Fruit fly (Drosophila melanogaster) whole organism, embryonic: ENCODE measurements around the gene L2HGDH.

ENCODE experiments used
- Atf6 ChIP-seq: fragments of 200-800 bp; sonication (Bioruptor generic); IDR thresholded peaks from 2 replicates; pipeline ENCODE4 v1.3.6; 2022; ENCODE audit warnings: missing biosample characterization, missing genetic modification characterization
- Bdp1 ChIP-seq: fragments of 200-800 bp; sonication (Bioruptor generic); optimal IDR thresholded peaks from 3 replicates; lab custom pipeline; 2016; ENCODE audit warnings: missing biosample characterization, missing genetic modification characterization
- CG10321 ChIP-seq: fragments of 200-800 bp; sonication (Bioruptor generic); IDR thresholded peaks from 2 replicates; pipeline ENCODE4 v1.3.6; 2022; ENCODE audit warnings: missing biosample characterization, missing genetic modification characterization
- CG10959 ChIP-seq: fragments of 200-800 bp; sonication (Bioruptor generic); IDR thresholded peaks from 2 replicates; pipeline ENCODE4 v1.3.6; 2022; ENCODE audit warnings: missing biosample characterization, missing genetic modification characterization
- CG12391 ChIP-seq: fragments of 200-800 bp; sonication (Bioruptor generic); optimal IDR thresholded peaks from 3 replicates; lab custom pipeline; 2018; ENCODE audit warnings: missing biosample characterization, mild to moderate bottlenecking, missing genetic modification characterization, moderate library complexity
- CG12942 ChIP-seq: fragments of 200-800 bp; sonication (Bioruptor generic); optimal IDR thresholded peaks from 3 replicates; lab custom pipeline; 2016; ENCODE audit warnings: missing biosample characterization, missing genetic modification characterization
- CG15479 ChIP-seq: fragments of 200-800 bp; sonication (Bioruptor generic); optimal IDR thresholded peaks from 3 replicates; lab custom pipeline; 2019; ENCODE audit warnings: missing biosample characterization, mild to moderate bottlenecking, missing genetic modification characterization, moderate library complexity
- CG15514 ChIP-seq: fragments of 200-800 bp; sonication (Bioruptor generic); optimal IDR thresholded peaks from 3 replicates; lab custom pipeline; 2017; ENCODE audit warnings: missing biosample characterization, missing genetic modification characterization, mild to moderate bottlenecking, moderate library complexity, missing genetic modification reagents
- CG1602 ChIP-seq: fragments of 200-800 bp; sonication (Bioruptor generic); optimal IDR thresholded peaks from 3 replicates; lab custom pipeline; 2016; ENCODE audit warnings: missing biosample characterization, missing genetic modification characterization
- CG16813 ChIP-seq: fragments of 200-800 bp; sonication (Bioruptor generic); IDR thresholded peaks from 3 replicates; pipeline ENCODE4 v1.3.6; 2022; ENCODE audit warnings: missing biosample characterization, missing genetic modification characterization; ENCODE audit not compliant: partially characterized antibody
- CG16863 ChIP-seq: fragments of 200-800 bp; sonication (Bioruptor generic); optimal IDR thresholded peaks from 3 replicates; lab custom pipeline; 2016; ENCODE audit warnings: missing biosample characterization, missing genetic modification characterization
- CG17361 ChIP-seq: fragments of 200-800 bp; sonication (Bioruptor generic); IDR thresholded peaks from 3 replicates; pipeline ENCODE4 v1.3.6; 2022; ENCODE audit warnings: missing biosample characterization, missing genetic modification characterization
- CG17829 ChIP-seq: fragments of 200-800 bp; optimal IDR thresholded peaks from 2 replicates; lab custom pipeline; 2019; ENCODE audit warnings: missing biosample characterization, mild to moderate bottlenecking, missing genetic modification characterization, moderate library complexity
- CG18011 ChIP-seq: fragments of 200-800 bp; sonication (Bioruptor generic); optimal IDR thresholded peaks from 2 replicates; lab custom pipeline; 2017; ENCODE audit warnings: missing biosample characterization, missing genetic modification characterization, mild to moderate bottlenecking, moderate library complexity, missing genotype
- CG31224 ChIP-seq: fragments of 200-800 bp; sonication (Bioruptor generic); IDR thresholded peaks from 2 replicates; pipeline ENCODE4 v1.3.6; 2022; ENCODE audit warnings: missing biosample characterization, missing genetic modification characterization
- CG34422 ChIP-seq: fragments of 200-800 bp; sonication (Bioruptor generic); IDR thresholded peaks from 3 replicates; pipeline ENCODE4 v1.3.6; 2022; ENCODE audit warnings: missing biosample characterization, missing genetic modification characterization
- CG3838 ChIP-seq: fragments of 200-800 bp; sonication (Bioruptor generic); optimal IDR thresholded peaks from 3 replicates; lab custom pipeline; 2016; ENCODE audit warnings: missing biosample characterization, missing genetic modification characterization
- CG42726 ChIP-seq: fragments of 200-800 bp; sonication (Bioruptor generic); IDR thresholded peaks from 2 replicates; pipeline ENCODE4 v1.3.6; 2022; ENCODE audit warnings: missing biosample characterization, missing genetic modification characterization; ENCODE audit not compliant: partially characterized antibody
- CG4282 ChIP-seq: fragments of 200-800 bp; sonication (Bioruptor generic); optimal IDR thresholded peaks from 2 replicates; lab custom pipeline; 2016; ENCODE audit warnings: missing biosample characterization, missing genetic modification characterization
- CG7745 ChIP-seq: fragments of 200-800 bp; sonication (Bioruptor generic); optimal IDR thresholded peaks from 2 replicates; lab custom pipeline; 2018; ENCODE audit warnings: missing biosample characterization, mild to moderate bottlenecking, missing genetic modification characterization, moderate library complexity
- CG8290 ChIP-seq, 3 experiments: fragments of 200-800 bp; sonication (Bioruptor generic); optimal IDR thresholded peaks; 2 replicates each; lab custom pipeline; 2016 to 2019; ENCODE audit warnings: missing biosample characterization in 3 of 3, missing genetic modification characterization in 3 of 3, mild to moderate bottlenecking in 2 of 3, moderate library complexity in 1 of 3
- CG8388 ChIP-seq: fragments of 200-800 bp; sonication (Bioruptor generic); optimal IDR thresholded peaks from 2 replicates; lab custom pipeline; 2019; ENCODE audit warnings: missing biosample characterization, mild to moderate bottlenecking, missing genetic modification characterization, moderate library complexity
- CHES-1-like ChIP-seq: fragments of 200-800 bp; sonication (Bioruptor generic); optimal IDR thresholded peaks from 2 replicates; lab custom pipeline; 2016; ENCODE audit warnings: missing biosample characterization, missing genetic modification characterization
- CoRest ChIP-seq: fragments of 200-800 bp; sonication (Bioruptor generic); optimal IDR thresholded peaks from 3 replicates; lab custom pipeline; 2018; ENCODE audit warnings: missing biosample characterization, mild to moderate bottlenecking, missing genetic modification characterization, moderate library complexity
- Dad ChIP-seq: fragments of 200-800 bp; sonication (Bioruptor generic); optimal IDR thresholded peaks from 3 replicates; lab custom pipeline; 2016; ENCODE audit warnings: missing biosample characterization, missing genetic modification characterization
- E2f1 ChIP-seq: fragments of 200-800 bp; sonication (Bioruptor generic); IDR thresholded peaks from 2 replicates; pipeline ENCODE4 v1.3.6; 2022; ENCODE audit warnings: missing biosample characterization, missing genetic modification characterization
- E2f2 ChIP-seq: fragments of 200-800 bp; sonication (Bioruptor generic); IDR thresholded peaks from 2 replicates; pipeline ENCODE4 v1.3.6; 2022; ENCODE audit warnings: missing biosample characterization, missing genetic modification characterization
- Hey ChIP-seq: fragments of 200-800 bp; sonication (Bioruptor generic); optimal IDR thresholded peaks from 3 replicates; lab custom pipeline; 2018; ENCODE audit warnings: missing biosample characterization, mild to moderate bottlenecking, missing genetic modification characterization
- Hmx ChIP-seq: fragments of 200-800 bp; sonication (Bioruptor generic); optimal IDR thresholded peaks from 2 replicates; lab custom pipeline; 2016; ENCODE audit warnings: missing biosample characterization, missing genetic modification characterization
- Nf-YA ChIP-seq: fragments of 200-800 bp; sonication (Bioruptor generic); IDR thresholded peaks from 2 replicates; pipeline ENCODE4 v1.3.6; 2022; ENCODE audit warnings: missing biosample characterization, missing genetic modification characterization
- Nf-YC ChIP-seq: fragments of 200-800 bp; optimal IDR thresholded peaks from 3 replicates; lab custom pipeline; 2019; ENCODE audit warnings: missing biosample characterization, mild to moderate bottlenecking, missing genetic modification characterization, moderate library complexity
- Sin3A ChIP-seq: fragments of >200 bp; optimal IDR thresholded peaks from 2 replicates; lab custom pipeline; 2018
- ap ChIP-seq: fragments of 200-800 bp; sonication (Bioruptor generic); IDR thresholded peaks from 2 replicates; pipeline ENCODE4 v1.3.6; 2022; ENCODE audit warnings: missing biosample characterization, missing genetic modification characterization
- ase ChIP-seq: fragments of 200-800 bp; sonication (Bioruptor generic); IDR thresholded peaks from 3 replicates; pipeline ENCODE4 v1.3.6; 2022; ENCODE audit warnings: missing biosample characterization, missing genetic modification characterization
- corto ChIP-seq: fragments of 200-800 bp; sonication (Bioruptor generic); optimal IDR thresholded peaks from 2 replicates; lab custom pipeline; 2016; ENCODE audit warnings: missing biosample characterization, mild to moderate bottlenecking, missing genetic modification characterization, moderate library complexity
- dimm ChIP-seq: fragments of 200-800 bp; sonication (Bioruptor generic); IDR thresholded peaks from 2 replicates; pipeline ENCODE4 v1.3.6; 2022; ENCODE audit warnings: missing biosample characterization, missing genetic modification characterization
- disco-r ChIP-seq: fragments of 200-800 bp; sonication (Bioruptor generic); optimal IDR thresholded peaks from 2 replicates; lab custom pipeline; 2016; ENCODE audit warnings: missing biosample characterization, missing genetic modification characterization
- eyg ChIP-seq: fragments of 200-800 bp; sonication (Bioruptor generic); optimal IDR thresholded peaks from 3 replicates; lab custom pipeline; 2016; ENCODE audit warnings: missing biosample characterization, missing genetic modification characterization
- gcm2 ChIP-seq: fragments of 200-800 bp; sonication (Bioruptor generic); optimal IDR thresholded peaks from 2 replicates; lab custom pipeline; 2016; ENCODE audit warnings: missing biosample characterization, missing genetic modification characterization
- h ChIP-seq: fragments of >200 bp; optimal IDR thresholded peaks from 2 replicates; lab custom pipeline; 2017
- ind ChIP-seq: fragments of 200-800 bp; sonication (Bioruptor generic); optimal IDR thresholded peaks from 3 replicates; lab custom pipeline; 2016; ENCODE audit warnings: missing biosample characterization, missing genetic modification characterization
- insv ChIP-seq, 2 experiments: fragments of 200-800 bp; sonication (Bioruptor generic); optimal IDR thresholded peaks; 3 replicates each; lab custom pipeline; 2016 to 2018; ENCODE audit warnings: missing biosample characterization in 2 of 2, missing genetic modification characterization in 2 of 2
- jumu ChIP-seq: fragments of 200-800 bp; sonication (Bioruptor generic); optimal IDR thresholded peaks from 3 replicates; lab custom pipeline; 2016; ENCODE audit warnings: missing biosample characterization, missing genetic modification characterization
- nerfin-2 ChIP-seq: fragments of 200-800 bp; sonication (Bioruptor generic); IDR thresholded peaks from 2 replicates; pipeline ENCODE4 v1.3.6; 2022; ENCODE audit warnings: missing biosample characterization, missing genetic modification characterization; ENCODE audit not compliant: partially characterized antibody
- p53 ChIP-seq: fragments of 200-800 bp; sonication (Bioruptor generic); optimal IDR thresholded peaks from 2 replicates; lab custom pipeline; 2016; ENCODE audit warnings: missing biosample characterization, missing genetic modification characterization
- pros ChIP-seq: fragments of 200-800 bp; sonication (Bioruptor generic); optimal IDR thresholded peaks from 3 replicates; lab custom pipeline; 2019; ENCODE audit warnings: missing biosample characterization, mild to moderate bottlenecking, missing genetic modification characterization, moderate library complexity
- ranshi ChIP-seq: fragments of 200-800 bp; sonication (Bioruptor generic); IDR thresholded peaks from 2 replicates; pipeline ENCODE4 v1.3.6; 2022; ENCODE audit warnings: missing biosample characterization, missing genetic modification characterization
- repo ChIP-seq: fragments of 200-800 bp; sonication (Bioruptor generic); optimal IDR thresholded peaks from 2 replicates; lab custom pipeline; 2016; ENCODE audit warnings: missing biosample characterization, missing genetic modification characterization
- rib ChIP-seq: fragments of 200-800 bp; sonication (Bioruptor generic); IDR thresholded peaks from 2 replicates; pipeline ENCODE4 v1.3.6; 2022; ENCODE audit warnings: missing biosample characterization, missing genetic modification characterization
- row ChIP-seq: fragments of 200-800 bp; sonication (Bioruptor generic); IDR thresholded peaks from 3 replicates; pipeline ENCODE4 v1.3.6; 2022; ENCODE audit warnings: missing biosample characterization, missing genetic modification characterization
- run ChIP-seq: fragments of 200-800 bp; sonication (Bioruptor generic); optimal IDR thresholded peaks from 3 replicates; lab custom pipeline; 2018; ENCODE audit warnings: missing biosample characterization, mild to moderate bottlenecking, missing genetic modification characterization
- sim ChIP-seq: fragments of 200-800 bp; sonication (Bioruptor generic); IDR thresholded peaks from 2 replicates; pipeline ENCODE4 v1.3.6; 2022; ENCODE audit warnings: missing biosample characterization, missing genetic modification characterization
- vnd ChIP-seq: fragments of 200-800 bp; sonication (Bioruptor generic); IDR thresholded peaks from 3 replicates; pipeline ENCODE4 v1.3.6; 2022; ENCODE audit warnings: missing biosample characterization, missing genetic modification characterization; ENCODE audit not compliant: partially characterized antibody

The L2HGDH gene

dm6 chr2L:18966844-18967243 lies 7.4 kb downstream of the L2HGDH start (continued):
- TF ChIP-seq CG16813 (GFP tag; lab: Robert Waterston, UW) (no peak), CG7745 (tag; lab: Kevin White, UChicago) (no peak), Hey (no peak), CG10321 (GFP tag; lab: Robert Waterston, UW) (no peak), CG10959 (GFP tag; lab: Robert Waterston, UW) (no peak), CG42726 (GFP tag; lab: Robert Waterston, UW) (no peak), CoRest (tag; lab: Kevin White, UChicago) (peak; percentile 34), p53 (GFP tag; lab: Kevin White, UChicago) (no peak), vnd (no peak), Dad (GFP tag; lab: Kevin White, UChicago) (no peak), CG8388 (GFP tag; lab: Kevin White, UChicago) (no peak), rib (GFP tag; lab: Robert Waterston, UW) (no peak), E2f2 (GFP tag; lab: Robert Waterston, UW) (peak; percentile 33; the same call in 1 of the 2 replicates), CG15479 (GFP tag; lab: Kevin White, UChicago) (no peak), Bdp1 (GFP tag; lab: Kevin White, UChicago) (no peak), sim (no peak), ranshi (GFP tag; lab: Robert Waterston, UW) (peak; percentile 45; the same call in 1 of the 2 replicates), pros (GFP tag; lab: Kevin White, UChicago) (no peak), ap (GFP tag; lab: Robert Waterston, UW) (no peak), h (lab: Kevin White, UChicago) (no peak), CG3838 (GFP tag; lab: Kevin White, UChicago) (no peak), disco-r (GFP tag; lab: Kevin White, UChicago) (no peak), row (GFP tag; lab: Robert Waterston, UW) (peak; percentile 69), ind (peak; percentile 41), nerfin-2 (GFP tag; lab: Robert Waterston, UW) (no peak), jumu (GFP tag; lab: Kevin White, UChicago) (no peak), dimm (GFP tag; lab: Robert Waterston, UW) (no peak), eyg (GFP tag; lab: Kevin White, UChicago) (no peak), run (no peak), corto (no peak), Nf-YA (GFP tag; lab: Robert Waterston, UW) (no peak), E2f1 (peak; percentile 49; the same call in 1 of the 2 replicates), CG16863 (GFP tag; lab: Kevin White, UChicago) (no peak), CG18011 (GFP tag; lab: Kevin White, UChicago) (no peak), CG4282 (GFP tag; lab: Kevin White, UChicago) (no peak), Hmx (GFP tag; lab: Kevin White, UChicago) (no peak), gcm2 (no peak), CG1602 (GFP tag; lab: Kevin White, UChicago) (no peak), CHES-1-like (GFP tag; lab: Kevin White, UChicago) (no peak), CG17361 (GFP tag; lab: Robert Waterston, UW) (no peak), CG34422 (GFP tag; lab: Robert Waterston, UW) (peak; percentile 19; the same call in 1 of the 3 replicates), CG12942 (GFP tag; lab: Kevin White, UChicago) (no peak), Atf6 (GFP tag; lab: Robert Waterston, UW) (peak; percentile 75), ase (GFP tag; lab: Robert Waterston, UW) (no peak), CG15514 (GFP tag; lab: Kevin White, UChicago) (peak; percentile 22), CG31224 (GFP tag; lab: Robert Waterston, UW) (peak; percentile 62), repo (GFP tag; lab: Kevin White, UChicago) (no peak), Sin3A (lab: Kevin White, UChicago) (no peak), CG8290 (GFP tag; optimal IDR thresholded peaks at IDR 0.05; lab: Kevin White, UChicago) (no peak), CG8290 (tag; optimal IDR thresholded peaks at IDR 0.05; lab: Kevin White, UChicago) (no peak), CG12391 (tag; lab: Kevin White, UChicago) (peak; percentile 47), CG17829 (peak; percentile 56), insv (GFP tag; optimal IDR thresholded peaks at IDR 0.05; lab: Kevin White, UChicago) (no peak), Nf-YC (peak; percentile 36)
